Fruit fly (Drosophila melanogaster): Measurements from ENCODE around the gene CG12426.

The CG12426 gene

dm6 chr3R:27916355-27917019, 44.3 kb upstream of the CG12426 start, which contains the start of the genes CG5003 and mRpS22 (continued):
- TF ChIP-seq Blimp-1 (GFP tag; optimal IDR thresholded peaks at IDR 0.05) (no peak), Lpt (GFP tag; optimal IDR thresholded peaks at IDR 0.05) (peak; percentile 11), achi (GFP tag; optimal IDR thresholded peaks at IDR 0.05) (peak; percentile 57), Hr39 (GFP tag; optimal IDR thresholded peaks at IDR 0.05) (peak; percentile 54), CG11294 (GFP tag; IDR thresholded peaks at IDR 0.05) (no peak; the same call in 1 of the 2 replicates), Eip78C (GFP tag) (peak; percentile 81), CG8632 (GFP tag; optimal IDR thresholded peaks at IDR 0.05) (no peak), CG6163 (GFP tag; IDR thresholded peaks at IDR 0.05) (0 out of 3 replicates have a peak, but pooled peaks have one; percentile 37), acj6 (GFP tag; optimal IDR thresholded peaks at IDR 0.05) (peak; percentile 58), CG6854 (GFP tag; optimal IDR thresholded peaks at IDR 0.05) (no peak)

- TF ChIP-seq CG15336 (GFP tag; IDR thresholded peaks at IDR 0.05) = no peak
- no peak for TF ChIP-seq Sox15 (GFP tag; optimal IDR thresholded peaks at IDR 0.05)
- TF ChIP-seq net (GFP tag; optimal IDR thresholded peaks at IDR 0.05) = no peak
These were observed 40.0 kb upstream of the CG12426 start, which contains the start of gene mil for dm6 chr3R:27912147-27912546. Gene mil (plus strand): TSS chr3R:27912447.

- no peak for TF ChIP-seq CG6276 (GFP tag; optimal IDR thresholded peaks at IDR 0.05)
- TF ChIP-seq vri (GFP tag; optimal IDR thresholded peaks at IDR 0.05) = no peak
- TF ChIP-seq salr (GFP tag; optimal IDR thresholded peaks at IDR 0.05) = no peak
- peak; percentile 38 for TF ChIP-seq Eip78C (GFP tag)
- TF ChIP-seq OdsH (GFP tag; optimal IDR thresholded peaks at IDR 0.05) = no peak
- TF ChIP-seq CG31627 (GFP tag; optimal IDR thresholded peaks at IDR 0.05) = no peak
- TF ChIP-seq Sox102F (GFP tag; optimal IDR thresholded peaks at IDR 0.05) = no peak
- no peak for TF ChIP-seq CG9139 (GFP tag; optimal IDR thresholded peaks at IDR 0.05)
- TF ChIP-seq fd59A (GFP tag; optimal IDR thresholded peaks at IDR 0.05) = no peak
- no peak for TF ChIP-seq eg (GFP tag; IDR thresholded peaks at IDR 0.05)
- no peak for TF ChIP-seq CG3919 (GFP tag; optimal IDR thresholded peaks at IDR 0.05)
- no peak for TF ChIP-seq CG4318 (GFP tag; optimal IDR thresholded peaks at IDR 0.05)
- TF ChIP-seq CG34406 (GFP tag; optimal IDR thresholded peaks at IDR 0.05) = no peak
- peak; percentile 26 for TF ChIP-seq Eip75B (GFP tag; optimal IDR thresholded peaks at IDR 0.05)
- no peak for TF ChIP-seq dac (GFP tag; optimal IDR thresholded peaks at IDR 0.05)
- peak; percentile 24 for TF ChIP-seq CG1621 (tag; optimal IDR thresholded peaks at IDR 0.05)
- TF ChIP-seq CG32006 (GFP tag; optimal IDR thresholded peaks at IDR 0.05) = no peak
- peak; percentile 87 for TF ChIP-seq dsx (GFP tag; optimal IDR thresholded peaks at IDR 0.05; ENCODE audit: poor library complexity, severe bottlenecking)
- TF ChIP-seq Blimp-1 (GFP tag; optimal IDR thresholded peaks at IDR 0.05) = no peak
These were observed 33.5 kb upstream of the CG12426 start, which contains the start of gene CG34353 for dm6 chr3R:27905695-27906094. Gene CG34353 (minus strand): TSS chr3R:27905843.

- TF ChIP-seq Ets21C (GFP tag; optimal IDR thresholded peaks at IDR 0.05) (no peak), spab (GFP tag; optimal IDR thresholded peaks at IDR 0.05) (no peak), fd85E (GFP tag; optimal IDR thresholded peaks at IDR 0.05) (no peak), topi (GFP tag; optimal IDR thresholded peaks at IDR 0.05) (no peak), CG11294 (GFP tag; IDR thresholded peaks at IDR 0.05) (no peak), Eip78C (GFP tag) (no peak), vri (GFP tag; optimal IDR thresholded peaks at IDR 0.05) (no peak), esn (GFP tag; optimal IDR thresholded peaks at IDR 0.05) (no peak), salr (GFP tag; optimal IDR thresholded peaks at IDR 0.05) (no peak), cyc (GFP tag; optimal IDR thresholded peaks at IDR 0.05) (no peak), Gug (GFP tag; IDR thresholded peaks at IDR 0.05) (no peak)
These were observed 15.9 kb upstream of the CG12426 start for dm6 chr3R:27888110-27888509.

Data from whole organism, prepupa.